Worm (Caenorhabditis elegans): ENCODE measurements around the gene F55B11.6.

DNA sequence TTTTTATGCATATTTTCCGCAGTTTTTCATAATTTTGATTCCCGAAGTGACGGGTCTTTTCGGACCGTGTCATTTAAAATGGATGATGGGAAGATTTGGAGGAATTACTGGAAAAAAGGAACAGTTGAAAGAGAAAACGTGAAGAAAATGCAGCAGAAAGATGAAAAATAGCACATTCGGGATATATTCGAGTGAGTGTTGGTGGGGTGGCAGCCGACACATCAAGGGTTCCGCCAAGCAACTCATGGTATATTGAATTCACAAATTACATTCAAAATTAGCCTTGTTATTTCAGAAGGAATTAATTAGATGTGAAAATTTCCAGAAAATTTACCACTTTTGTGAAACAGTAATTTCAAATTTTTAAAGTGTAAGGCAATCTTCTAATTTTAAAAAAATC lies 27.0 kb upstream of the F55B11.6 start, which contains the start of gene tra-3:
- no peak for TF ChIP-seq ama-1 (optimal IDR thresholded peaks at IDR 0.05)
- no peak for TF ChIP-seq hnd-1 (tag; optimal IDR thresholded peaks at IDR 0.05)
- TF ChIP-seq flt-1 (GFP tag; IDR thresholded peaks at IDR 0.05): no peak
- TF ChIP-seq pes-1 (GFP tag; IDR thresholded peaks at IDR 0.05): no peak
